Fruit fly (Drosophila melanogaster): ENCODE data around the gene HSPBAP1.

Gene HSPBAP1

dm6 chr3R:27695019-27695418 lies at the start of gene HSPBAP1:
Gene HSPBAP1, plus strand, starts transcription at chr3R:27695235.
- no peak for TF ChIP-seq CG14711 (tag; optimal IDR thresholded peaks at IDR 0.05)
- no peak for TF ChIP-seq ovo (GFP tag; optimal IDR thresholded peaks at IDR 0.05)
- no peak for TF ChIP-seq Crg-1 (GFP tag; optimal IDR thresholded peaks at IDR 0.05)
- TF ChIP-seq CG12768 (GFP tag; optimal IDR thresholded peaks at IDR 0.05): no peak

DNA sequence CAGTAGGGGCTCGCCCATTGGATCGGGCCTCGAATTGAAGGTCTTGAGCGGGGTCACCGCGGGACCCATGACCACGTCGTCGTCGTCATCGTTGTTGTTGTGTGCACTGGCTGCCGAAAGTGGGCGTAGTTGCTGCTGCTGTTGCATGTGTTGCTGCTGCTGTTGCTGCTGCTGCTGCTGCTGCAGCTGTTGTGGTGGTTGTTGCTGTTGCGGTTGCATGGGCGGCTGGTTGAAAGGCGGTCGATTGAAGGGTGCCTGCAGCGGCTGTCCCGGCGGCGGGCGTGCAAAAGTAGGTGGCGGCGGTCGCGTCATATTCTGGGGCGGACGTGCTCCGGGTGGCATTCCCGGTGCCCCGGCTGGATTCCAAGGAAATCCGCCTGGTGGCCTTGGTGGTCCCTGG lies 47.2 kb upstream of the HSPBAP1 start:
- TF ChIP-seq CG7101 (tag; optimal IDR thresholded peaks at IDR 0.05) (no peak), CG5204 (GFP tag; optimal IDR thresholded peaks at IDR 0.05) (no peak), bab1 (GFP tag; optimal IDR thresholded peaks at IDR 0.05) (no peak), CG33017 (tag; optimal IDR thresholded peaks at IDR 0.05) (no peak), CG1620 (GFP tag; optimal IDR thresholded peaks at IDR 0.05) (no peak), Hr96 (GFP tag; optimal IDR thresholded peaks at IDR 0.05) (no peak), pad (GFP tag; optimal IDR thresholded peaks at IDR 0.05) (no peak), CG7045 (GFP tag; optimal IDR thresholded peaks at IDR 0.05) (no peak), ovo (GFP tag; optimal IDR thresholded peaks at IDR 0.05) (no peak), Mnt (GFP tag; optimal IDR thresholded peaks at IDR 0.05) (no peak), CG14711 (tag; optimal IDR thresholded peaks at IDR 0.05) (no peak), toe (GFP tag; optimal IDR thresholded peaks at IDR 0.05) (no peak), kay (GFP tag; ENCODE audit: borderline replicate concordance) (no peak)

dm6 chr3R:27651710-27652109 lies 43.3 kb upstream of the HSPBAP1 start:
- TF ChIP-seq CG1620 (GFP tag; optimal IDR thresholded peaks at IDR 0.05) (no peak), toe (GFP tag; optimal IDR thresholded peaks at IDR 0.05) (no peak), CG33017 (tag; optimal IDR thresholded peaks at IDR 0.05) (no peak), Hr96 (GFP tag; optimal IDR thresholded peaks at IDR 0.05) (no peak), CG11617 (GFP tag; optimal IDR thresholded peaks at IDR 0.05) (no peak), CG7101 (tag; optimal IDR thresholded peaks at IDR 0.05) (no peak), CG5204 (GFP tag; optimal IDR thresholded peaks at IDR 0.05) (no peak), bab1 (GFP tag; optimal IDR thresholded peaks at IDR 0.05) (no peak), Clk (GFP tag; optimal IDR thresholded peaks at IDR 0.05) (no peak), pad (GFP tag; optimal IDR thresholded peaks at IDR 0.05) (no peak), CG12768 (GFP tag; optimal IDR thresholded peaks at IDR 0.05) (no peak), kay (GFP tag; ENCODE audit: borderline replicate concordance) (no peak), cnc (optimal IDR thresholded peaks at IDR 0.05) (no peak), tj (GFP tag; optimal IDR thresholded peaks at IDR 0.05) (no peak), Mnt (GFP tag; optimal IDR thresholded peaks at IDR 0.05) (no peak)

DNA sequence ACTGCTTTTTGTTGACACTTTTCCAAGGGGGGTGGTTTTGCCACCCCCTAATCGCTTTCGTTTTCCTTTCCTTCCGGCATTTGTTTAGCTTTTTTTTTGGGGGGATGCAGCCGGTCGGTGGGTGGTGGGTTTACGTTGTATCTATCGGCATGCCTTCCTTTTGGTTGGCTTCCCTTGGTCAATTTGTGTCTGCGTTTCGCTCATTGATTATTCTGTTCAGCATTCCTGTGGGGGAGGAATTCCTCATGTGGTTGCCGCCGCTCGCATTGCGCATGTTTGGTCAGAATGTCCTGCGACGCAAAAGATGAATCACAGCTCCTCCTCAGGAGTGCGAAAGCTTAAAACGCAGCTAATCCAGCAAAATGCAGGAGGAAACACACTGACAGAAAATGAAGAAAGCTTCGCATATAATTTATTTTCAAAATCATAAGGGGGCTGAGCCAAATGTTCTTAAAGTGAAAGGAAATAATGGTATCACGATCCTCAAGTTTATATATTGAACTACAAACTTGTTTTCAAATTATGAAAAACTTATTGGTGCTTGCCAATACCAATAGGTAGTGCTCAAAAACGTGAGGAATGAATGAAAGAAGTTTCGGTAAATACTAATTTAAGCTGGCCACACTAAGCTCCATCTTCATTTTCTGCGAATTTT lies 42.8 kb upstream of the HSPBAP1 start, which contains the start of gene RpS10a:
RpS10a (plus strand) TSS at position 605 of the 655 bp plus-strand sequence.
- TF ChIP-seq CG5204 (GFP tag; optimal IDR thresholded peaks at IDR 0.05) (no peak), CG7101 (tag; optimal IDR thresholded peaks at IDR 0.05) (no peak), CG1620 (GFP tag; optimal IDR thresholded peaks at IDR 0.05) (no peak), bab1 (GFP tag; optimal IDR thresholded peaks at IDR 0.05) (no peak), CG14711 (tag; optimal IDR thresholded peaks at IDR 0.05) (no peak), pad (GFP tag; optimal IDR thresholded peaks at IDR 0.05) (no peak), CG33017 (tag; optimal IDR thresholded peaks at IDR 0.05) (no peak)

DNA sequence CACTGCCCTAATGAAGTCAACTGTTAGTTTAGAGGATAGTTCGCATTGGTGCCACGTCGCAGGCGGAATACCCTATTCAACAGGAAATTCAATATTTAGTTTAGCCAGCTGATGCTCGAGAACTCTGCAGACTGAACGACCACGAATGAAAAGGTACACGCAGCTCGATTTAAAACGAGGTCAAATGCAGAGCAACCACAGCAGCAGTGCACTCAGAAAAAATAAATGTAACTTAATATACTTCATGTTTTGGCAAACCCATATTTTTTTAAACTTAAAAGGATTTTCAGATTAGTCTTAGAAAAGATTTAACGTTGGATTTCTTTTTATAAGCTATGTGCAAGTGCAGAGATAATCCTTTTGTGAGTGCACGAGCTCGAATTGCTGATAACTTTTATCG lies 39.9 kb upstream of the HSPBAP1 start:
- no peak for TF ChIP-seq Crg-1 (GFP tag; optimal IDR thresholded peaks at IDR 0.05)
- peak; percentile 10 for TF ChIP-seq CG5204 (GFP tag; optimal IDR thresholded peaks at IDR 0.05)

DNA sequence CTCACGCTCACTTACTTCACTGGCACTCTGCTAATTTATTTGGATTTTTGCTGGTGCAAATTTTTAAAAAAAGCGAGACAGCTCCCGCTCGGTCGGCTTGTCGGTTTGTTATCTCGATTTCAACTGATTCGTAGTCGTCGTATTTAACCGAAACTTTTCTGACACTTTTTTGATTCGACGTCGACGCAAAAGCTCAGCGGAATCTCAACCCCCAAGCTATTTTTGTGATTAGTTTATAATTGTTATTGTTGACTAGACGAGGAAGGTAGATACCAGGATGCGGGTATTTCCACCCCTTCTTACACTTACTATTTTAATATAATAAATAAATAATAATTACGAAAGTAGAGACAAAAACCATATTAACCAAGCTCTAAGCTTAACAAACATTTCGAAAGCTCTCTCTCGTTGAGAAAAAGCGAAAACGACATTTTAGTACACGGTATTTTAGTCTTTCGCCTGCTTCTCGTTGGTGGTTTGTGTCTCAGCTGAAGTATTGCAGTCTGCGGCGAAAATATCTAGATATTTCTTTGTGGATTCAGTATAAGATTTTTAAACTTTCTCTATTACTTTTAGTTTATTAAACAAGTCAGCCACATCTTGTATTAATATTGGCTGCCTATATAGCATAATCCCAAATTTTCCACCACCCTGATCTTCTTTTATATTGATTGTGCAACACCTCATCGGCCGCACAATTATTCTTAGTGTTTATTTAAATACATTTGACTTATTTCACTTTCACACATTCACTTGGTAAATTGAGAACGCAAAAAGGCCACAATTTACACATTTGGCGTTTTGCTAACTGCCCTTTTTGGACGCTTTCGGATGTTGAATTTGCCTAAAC lies 38.1 kb upstream of the HSPBAP1 start, which contains the start of gene tau:
tau (minus strand) TSS at position 311 of the 850 bp plus-strand sequence.
- TF ChIP-seq CG5204 (GFP tag; optimal IDR thresholded peaks at IDR 0.05): no peak
- TF ChIP-seq CG11617 (GFP tag; optimal IDR thresholded peaks at IDR 0.05): no peak
- TF ChIP-seq CG33017 (tag; optimal IDR thresholded peaks at IDR 0.05): no peak
- TF ChIP-seq ovo (GFP tag; optimal IDR thresholded peaks at IDR 0.05): no peak
- TF ChIP-seq pad (GFP tag; optimal IDR thresholded peaks at IDR 0.05): no peak
- TF ChIP-seq Crg-1 (GFP tag; optimal IDR thresholded peaks at IDR 0.05): no peak
- peak; percentile 16 for TF ChIP-seq cic (GFP tag; optimal IDR thresholded peaks at IDR 0.05)
- TF ChIP-seq bab1 (GFP tag; optimal IDR thresholded peaks at IDR 0.05): no peak
- TF ChIP-seq CG12768 (GFP tag; optimal IDR thresholded peaks at IDR 0.05): no peak
- TF ChIP-seq Clk (GFP tag; optimal IDR thresholded peaks at IDR 0.05): no peak
- TF ChIP-seq kay (GFP tag; ENCODE audit: borderline replicate concordance): peak; percentile 71
- TF ChIP-seq tj (GFP tag; optimal IDR thresholded peaks at IDR 0.05): no peak
- no peak for TF ChIP-seq cnc (optimal IDR thresholded peaks at IDR 0.05)
- TF ChIP-seq CG14711 (tag; optimal IDR thresholded peaks at IDR 0.05): no peak
- TF ChIP-seq Mnt (GFP tag; optimal IDR thresholded peaks at IDR 0.05): no peak

- TF ChIP-seq Clk (GFP tag; optimal IDR thresholded peaks at IDR 0.05) (no peak), Mnt (GFP tag; optimal IDR thresholded peaks at IDR 0.05) (no peak)
Measured at dm6 chr3R:27660127-27660579, 34.9 kb upstream of the HSPBAP1 start, which contains the start of gene Mlc1. Gene Mlc1, minus strand, starts transcription at chr3R:27660177.

Data from whole organism, adult.